Worm (Caenorhabditis elegans) whole organism, young adult: Measurements from ENCODE around the gene F25E5.1.

ENCODE experiments used
- F57A8.1 ChIP-seq: fragments of 200-800 bp; sonication (Bioruptor generic); optimal IDR thresholded peaks from 2 replicates; lab custom pipeline; 2018; ENCODE audit warnings: mild to moderate bottlenecking, missing genetic modification characterization, moderate library complexity, missing compliant biosample characterization
- K11D2.4 ChIP-seq: fragments of 200-800 bp; sonication (Bioruptor generic); IDR thresholded peaks from 2 replicates; pipeline ENCODE4 v1.3.6; 2022; ENCODE audit warnings: missing genetic modification reagents, missing genetic modification characterization, missing compliant biosample characterization
- attf-3 ChIP-seq: fragments of 200-800 bp; sonication (Bioruptor generic); conservative IDR thresholded peaks from 2 replicates; pipeline ENCODE4 v1.3.6; 2022; ENCODE audit warnings: missing genetic modification reagents, missing genetic modification characterization, missing compliant biosample characterization
- ceh-58 ChIP-seq: fragments of 200-800 bp; sonication (Bioruptor generic); IDR thresholded peaks from 2 replicates; pipeline ENCODE4 v1.3.6; 2022; ENCODE audit warnings: missing genetic modification characterization, missing compliant biosample characterization
- him-1 ChIP-seq: sonication (generic microtip); optimal IDR thresholded peaks from 2 replicates; lab custom pipeline; 2016; ENCODE audit warnings: missing genotype, missing genetic modification reagents, missing genetic modification characterization, missing compliant biosample characterization
- madf-8 ChIP-seq: fragments of 200-800 bp; sonication (Bioruptor generic); conservative IDR thresholded peaks from 2 replicates; pipeline ENCODE4 v1.3.6; 2022; ENCODE audit warnings: missing genetic modification reagents, missing genetic modification characterization, missing compliant biosample characterization
- nfyb-1 ChIP-seq: fragments of 200-800 bp; sonication (Bioruptor generic); IDR thresholded peaks from 2 replicates; pipeline ENCODE4 v1.3.6; 2022; ENCODE audit warnings: missing genetic modification reagents, missing genetic modification characterization, missing compliant biosample characterization
- xnd-1 ChIP-seq: sonication (generic microtip); optimal IDR thresholded peaks from 2 replicates; lab custom pipeline; 2016; ENCODE audit warnings: missing genotype, missing genetic modification reagents, missing genetic modification characterization, missing compliant biosample characterization
- zfh-2 ChIP-seq: fragments of 200-800 bp; sonication (Bioruptor generic); conservative IDR thresholded peaks from 2 replicates; pipeline ENCODE4 v1.3.6; 2022; ENCODE audit warnings: missing genetic modification reagents, missing genetic modification characterization, missing compliant biosample characterization
- ztf-3 ChIP-seq: fragments of 200-800 bp; sonication (Bioruptor generic); optimal IDR thresholded peaks from 2 replicates; lab custom pipeline; 2018; ENCODE audit warnings: mild to moderate bottlenecking, missing genetic modification characterization, missing compliant biosample characterization

DNA sequence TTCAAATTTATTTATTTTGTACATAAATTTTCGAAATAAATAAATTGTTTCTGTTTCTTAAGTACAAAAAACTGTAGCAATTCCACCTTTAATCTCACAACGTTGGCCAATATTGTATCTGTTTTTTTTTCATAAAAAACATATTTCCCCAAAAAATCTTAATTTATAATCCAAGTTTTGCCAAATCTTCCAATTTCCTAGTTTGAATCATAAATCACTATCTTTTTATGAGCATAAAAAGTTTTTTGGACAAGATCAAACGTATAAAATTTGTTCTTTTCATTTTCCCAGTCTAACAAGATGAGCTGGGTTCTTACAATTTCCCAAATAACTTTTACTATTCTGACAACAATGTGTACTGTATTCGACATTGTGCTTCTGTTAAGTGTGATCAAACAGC lies 45.5 kb upstream of the F25E5.1 start, which contains the start of gene srxa-4:
- TF ChIP-seq ceh-58 (GFP tag; lab: Robert Waterston, UW) (no peak), attf-3 (GFP tag; lab: Robert Waterston, UW) (no peak), madf-8 (GFP tag; lab: Robert Waterston, UW) (no peak), zfh-2 (GFP tag; lab: Robert Waterston, UW) (no peak), xnd-1 (tag; lab: Kevin White, UChicago) (no peak), K11D2.4 (no peak), him-1 (tag; lab: Kevin White, UChicago) (no peak), ztf-3 (GFP tag; lab: Kevin White, UChicago) (no peak), F57A8.1 (GFP tag; lab: Kevin White, UChicago) (no peak), nfyb-1 (no peak)
